Worm (Caenorhabditis elegans): Measurements from ENCODE around the gene dsl-2.

ce11 chrIV:1170408-1170807, 34.4 kb downstream of the dsl-2 start, which contains the start of gene cec-2:
- TF ChIP-seq ceh-16 (tag; optimal IDR thresholded peaks at IDR 0.05) (no peak), ztf-11 (tag; optimal IDR thresholded peaks at IDR 0.05) (no peak), mdl-1 (tag; optimal IDR thresholded peaks at IDR 0.05) (no peak), nhr-77 (tag; optimal IDR thresholded peaks at IDR 0.05) (no peak)

Data from whole organism, L2 larva.